Worm (Caenorhabditis elegans) whole organism, mixed stage, embryonic: ENCODE measurements around the gene B0285.3.

Experiments used
- M03D4.4 ChIP-seq: sonication (generic microtip); optimal IDR thresholded peaks from 2 replicates; lab custom pipeline; 2017; ENCODE audit warnings: mild to moderate bottlenecking, missing genetic modification characterization, missing compliant biosample characterization
- bed-3 ChIP-seq: fragments of 200-800 bp; sonication (Bioruptor generic); optimal IDR thresholded peaks from 3 replicates; lab custom pipeline; 2018; ENCODE audit warnings: mild to moderate bottlenecking, missing genetic modification characterization, moderate library complexity, missing compliant biosample characterization
- blmp-1 ChIP-seq: fragments of 150-350 bp; optimal IDR thresholded peaks from 2 replicates; lab custom pipeline; 2014; ENCODE audit warnings: missing biosample characterization, missing genetic modification characterization
- ceh-39 ChIP-seq: fragments of 150-350 bp; optimal IDR thresholded peaks from 2 replicates; lab custom pipeline; 2014; ENCODE audit warnings: missing biosample characterization, missing genetic modification characterization
- ceh-43 ChIP-seq: fragments of 200-800 bp; sonication (Bioruptor generic); optimal IDR thresholded peaks from 2 replicates; lab custom pipeline; 2018; ENCODE audit warnings: mild to moderate bottlenecking, missing genetic modification characterization, moderate library complexity, missing compliant biosample characterization
- ces-1 ChIP-seq: fragments of 150-350 bp; optimal IDR thresholded peaks from 2 replicates; lab custom pipeline; 2014; ENCODE audit warnings: missing biosample characterization, missing genetic modification reagents, missing genetic modification characterization
- cnd-1 ChIP-seq: fragments of 200-800 bp; sonication (Bioruptor generic); optimal IDR thresholded peaks from 2 replicates; lab custom pipeline; 2018; ENCODE audit warnings: mild to moderate bottlenecking, missing genetic modification characterization, missing compliant biosample characterization
- drap-1 ChIP-seq: fragments of 200-800 bp; sonication (Bioruptor generic); optimal IDR thresholded peaks from 3 replicates; lab custom pipeline; 2018; ENCODE audit warnings: mild to moderate bottlenecking, missing genetic modification characterization, missing compliant biosample characterization
- elt-1 ChIP-seq: sonication (generic microtip); optimal IDR thresholded peaks from 2 replicates; lab custom pipeline; 2017; ENCODE audit warnings: missing genetic modification characterization, mild to moderate bottlenecking, missing compliant biosample characterization, antibody characterized with exemption, moderate library complexity, borderline replicate concordance; ENCODE audit not compliant: insufficient read depth
- elt-3 ChIP-seq: fragments of 150-350 bp; optimal IDR thresholded peaks from 2 replicates; lab custom pipeline; 2014; ENCODE audit warnings: missing biosample characterization, missing genetic modification characterization
- flh-1 ChIP-seq: fragments of 200-800 bp; sonication (Bioruptor generic); optimal IDR thresholded peaks from 2 replicates; lab custom pipeline; 2018; ENCODE audit warnings: mild to moderate bottlenecking, missing genetic modification characterization, moderate library complexity, missing compliant biosample characterization
- hlh-1 ChIP-seq: fragments of 150-350 bp; optimal IDR thresholded peaks from 2 replicates; lab custom pipeline; 2014; ENCODE audit warnings: missing biosample characterization, missing genetic modification reagents, missing genetic modification characterization
- lin-13 ChIP-seq: fragments of 150-350 bp; optimal IDR thresholded peaks from 2 replicates; lab custom pipeline; 2014; ENCODE audit warnings: missing biosample characterization, missing genetic modification characterization
- lin-32 ChIP-seq: fragments of 200-800 bp; sonication (Bioruptor generic); optimal IDR thresholded peaks from 2 replicates; lab custom pipeline; 2018; ENCODE audit warnings: mild to moderate bottlenecking, missing genetic modification characterization, missing compliant biosample characterization
- lsy-2 ChIP-seq: fragments of 150-350 bp; optimal IDR thresholded peaks from 2 replicates; lab custom pipeline; 2014; ENCODE audit warnings: missing biosample characterization, missing genetic modification characterization
- mab-5 ChIP-seq: fragments of 150-350 bp; optimal IDR thresholded peaks from 2 replicates; lab custom pipeline; 2014; ENCODE audit warnings: missing biosample characterization, missing genetic modification characterization
- mep-1 ChIP-seq: fragments of 150-350 bp; optimal IDR thresholded peaks from 2 replicates; lab custom pipeline; 2017; ENCODE audit warnings: missing biosample characterization, missing genetic modification reagents, missing genetic modification characterization, inconsistent platforms
- mls-2 ChIP-seq: sonication (generic microtip); optimal IDR thresholded peaks from 2 replicates; lab custom pipeline; 2016; ENCODE audit warnings: mild to moderate bottlenecking, missing genetic modification characterization, moderate library complexity, missing compliant biosample characterization
- nhr-2 ChIP-seq: fragments of 150-350 bp; optimal IDR thresholded peaks from 2 replicates; lab custom pipeline; 2014; ENCODE audit warnings: missing biosample characterization, missing genetic modification characterization
- nhr-237 ChIP-seq: fragments of 150-350 bp; optimal IDR thresholded peaks from 2 replicates; lab custom pipeline; 2014; ENCODE audit warnings: missing biosample characterization, missing genetic modification characterization
- nhr-28 ChIP-seq: fragments of 150-350 bp; optimal IDR thresholded peaks from 2 replicates; lab custom pipeline; 2014; ENCODE audit warnings: missing biosample characterization, missing genetic modification characterization
- nhr-76 ChIP-seq: sonication (generic microtip); optimal IDR thresholded peaks from 2 replicates; lab custom pipeline; 2017; ENCODE audit warnings: missing biosample characterization, missing genetic modification characterization
- pha-4 ChIP-seq: fragments of 150-350 bp; optimal IDR thresholded peaks from 2 replicates; lab custom pipeline; 2018; ENCODE audit warnings: missing biosample characterization, missing genetic modification reagents, missing genetic modification characterization
- sem-2 ChIP-seq: fragments of 200-800 bp; sonication (Bioruptor generic); optimal IDR thresholded peaks from 2 replicates; lab custom pipeline; 2018; ENCODE audit warnings: mild to moderate bottlenecking, missing genetic modification characterization, missing compliant biosample characterization
- snpc-4 ChIP-seq: fragments of 150-350 bp; optimal IDR thresholded peaks from 2 replicates; lab custom pipeline; 2014; ENCODE audit warnings: missing biosample characterization, missing genetic modification characterization
- sptf-1 ChIP-seq: sonication (generic microtip); optimal IDR thresholded peaks from 2 replicates; lab custom pipeline; 2017; ENCODE audit warnings: mild to moderate bottlenecking, missing genetic modification characterization, moderate library complexity, missing compliant biosample characterization
- tbx-8 ChIP-seq: fragments of 200-800 bp; sonication (Bioruptor generic); optimal IDR thresholded peaks from 2 replicates; lab custom pipeline; 2018; ENCODE audit warnings: mild to moderate bottlenecking, missing genetic modification characterization, moderate library complexity, missing compliant biosample characterization
- unc-120 ChIP-seq: sonication (generic microtip); optimal IDR thresholded peaks from 2 replicates; lab custom pipeline; 2017; ENCODE audit warnings: missing genetic modification characterization, missing compliant biosample characterization; ENCODE audit not compliant: poor library complexity, severe bottlenecking
- unc-39 ChIP-seq: fragments of 150-350 bp; optimal IDR thresholded peaks from 2 replicates; lab custom pipeline; 2014; ENCODE audit warnings: missing biosample characterization, missing genetic modification characterization
- unc-62 ChIP-seq: fragments of 150-350 bp; optimal IDR thresholded peaks from 2 replicates; lab custom pipeline; 2014; ENCODE audit warnings: missing biosample characterization, missing genetic modification reagents, missing genetic modification characterization
- zip-8 ChIP-seq: fragments of 150-350 bp; optimal IDR thresholded peaks from 2 replicates; lab custom pipeline; 2014; ENCODE audit warnings: missing biosample characterization, missing genetic modification characterization
- ztf-11 ChIP-seq: fragments of 150-350 bp; optimal IDR thresholded peaks from 2 replicates; lab custom pipeline; 2014; ENCODE audit warnings: missing biosample characterization, missing genetic modification characterization

B0285.3 gene

ce11 chrIII:4317065-4317752 is 25.9 kb downstream of the B0285.3 start, which contains the start of gene tag-131:
TSS of gene tag-131 (plus strand) at chrIII:4317702.
- TF ChIP-seq hlh-1 (tag; lab: Kevin White, UChicago) (peak; percentile 74), unc-62 (GFP tag; lab: Kevin White, UChicago) (peak; percentile 64), nhr-28 (tag; lab: Kevin White, UChicago) (no peak), ceh-39 (tag; lab: Kevin White, UChicago) (peak; percentile 3), sptf-1 (tag; lab: Kevin White, UChicago) (no peak), mab-5 (tag; lab: Kevin White, UChicago) (no peak), tbx-8 (GFP tag; lab: Kevin White, UChicago) (no peak), zip-8 (tag; lab: Kevin White, UChicago) (no peak), unc-120 (peak; percentile 41), blmp-1 (tag; lab: Kevin White, UChicago) (peak; percentile 15), flh-1 (GFP tag; lab: Kevin White, UChicago) (no peak), elt-3 (tag; lab: Kevin White, UChicago) (peak; percentile 4), sem-2 (no peak), elt-1 (no peak), lin-13 (tag; lab: Kevin White, UChicago) (no peak)

- no peak for TF ChIP-seq mep-1 (tag; lab: Kevin White, UChicago)
- TF ChIP-seq hlh-1 (tag; lab: Kevin White, UChicago): no peak
- TF ChIP-seq drap-1 (GFP tag; lab: Kevin White, UChicago): no peak
- no peak for TF ChIP-seq mab-5 (tag; lab: Kevin White, UChicago)
Observed at ce11 chrIII:4314502-4314901, 28.6 kb downstream of the B0285.3 start.

ce11 chrIII:4313061-4313962 is 29.8 kb downstream of the B0285.3 start, which contains the start of the genes evl-14 and dcn-1:
TSS of gene evl-14 (minus strand) at chrIII:4313128.
TSS of gene dcn-1 (plus strand) at chrIII:4313912.
- TF ChIP-seq ceh-43 (GFP tag; lab: Kevin White, UChicago): no peak
- no peak for TF ChIP-seq M03D4.4 (tag; lab: Kevin White, UChicago)
- TF ChIP-seq lsy-2 (tag; lab: Kevin White, UChicago): peak; percentile 68
- TF ChIP-seq mls-2 (tag; lab: Kevin White, UChicago): no peak
- TF ChIP-seq elt-1: no peak
- TF ChIP-seq bed-3 (GFP tag; lab: Kevin White, UChicago): no peak
- no peak for TF ChIP-seq snpc-4
- no peak for TF ChIP-seq blmp-1 (tag; lab: Kevin White, UChicago)
- peak; percentile 76 for TF ChIP-seq ceh-39 (tag; lab: Kevin White, UChicago)
- no peak for TF ChIP-seq unc-39 (tag; lab: Kevin White, UChicago)
- TF ChIP-seq ztf-11: no peak
- no peak for TF ChIP-seq nhr-28 (tag; lab: Kevin White, UChicago)
- TF ChIP-seq pha-4 (tag; lab: Kevin White, UChicago): peak; percentile 59
- no peak for TF ChIP-seq lin-32 (GFP tag; lab: Kevin White, UChicago)
- no peak for TF ChIP-seq cnd-1 (tag; lab: Kevin White, UChicago)
- TF ChIP-seq hlh-1 (tag; lab: Kevin White, UChicago): peak; percentile 34
- TF ChIP-seq mep-1 (tag; lab: Kevin White, UChicago): peak; percentile 39
- peak; percentile 67 for TF ChIP-seq zip-8 (tag; lab: Kevin White, UChicago)
- peak; percentile 74 for TF ChIP-seq nhr-237 (tag; lab: Kevin White, UChicago)
- TF ChIP-seq nhr-2 (tag; lab: Kevin White, UChicago): no peak
- no peak for TF ChIP-seq lin-13 (tag; lab: Kevin White, UChicago)
- peak; percentile 59 for TF ChIP-seq ces-1
- no peak for TF ChIP-seq unc-120
- no peak for TF ChIP-seq tbx-8 (GFP tag; lab: Kevin White, UChicago)
- no peak for TF ChIP-seq sem-2
- no peak for TF ChIP-seq mab-5 (tag; lab: Kevin White, UChicago)
- no peak for TF ChIP-seq nhr-76 (tag; lab: Kevin White, UChicago)
